Worm (Caenorhabditis elegans) whole organism, L2 larva: ENCODE data around the gene grl-10.

Experiments
- C34F6.9 ChIP-seq: fragments of 150-350 bp; optimal IDR thresholded peaks from 2 replicates; lab custom pipeline; 2014; ENCODE audit warnings: missing biosample characterization, missing genetic modification characterization
- F13H6.1 ChIP-seq: sonication (generic microtip); optimal IDR thresholded peaks from 2 replicates; lab custom pipeline; 2016; ENCODE audit warnings: missing genetic modification characterization, missing compliant biosample characterization
- R02D3.7 ChIP-seq: fragments of 150-350 bp; optimal IDR thresholded peaks from 2 replicates; lab custom pipeline; 2014; ENCODE audit warnings: missing biosample characterization, missing genetic modification characterization
- Y55F3AM.14 ChIP-seq: fragments of 200-800 bp; sonication (Bioruptor generic); optimal IDR thresholded peaks from 2 replicates; lab custom pipeline; 2018; ENCODE audit warnings: mild to moderate bottlenecking, missing genetic modification characterization, missing compliant biosample characterization
- alr-1 ChIP-seq: fragments of 150-350 bp; optimal IDR thresholded peaks from 2 replicates; lab custom pipeline; 2014; ENCODE audit warnings: missing biosample characterization, missing genetic modification characterization
- aly-2 ChIP-seq: fragments of 150-350 bp; optimal IDR thresholded peaks from 2 replicates; lab custom pipeline; 2014; ENCODE audit warnings: missing biosample characterization, missing genetic modification characterization
- ama-1 ChIP-seq: fragments of 150-350 bp; optimal IDR thresholded peaks from 2 replicates; lab custom pipeline; 2018; ENCODE audit warnings: inconsistent platforms
- blmp-1 ChIP-seq: sonication (generic microtip); optimal IDR thresholded peaks from 2 replicates; lab custom pipeline; 2017; ENCODE audit warnings: missing genetic modification characterization, mild to moderate bottlenecking, missing compliant biosample characterization, antibody characterized with exemption, moderate library complexity; ENCODE audit not compliant: insufficient read depth
- ceh-16 ChIP-seq: fragments of 150-350 bp; optimal IDR thresholded peaks from 2 replicates; lab custom pipeline; 2014; ENCODE audit warnings: missing biosample characterization, missing genetic modification characterization
- crh-2 ChIP-seq: sonication (generic microtip); optimal IDR thresholded peaks from 2 replicates; lab custom pipeline; 2017; ENCODE audit warnings: missing biosample characterization, missing genetic modification characterization
- dmd-4 ChIP-seq: sonication (generic microtip); optimal IDR thresholded peaks from 2 replicates; lab custom pipeline; 2017; ENCODE audit warnings: missing biosample characterization, missing genetic modification characterization
- egl-27 ChIP-seq: sonication (generic microtip); optimal IDR thresholded peaks from 3 replicates; lab custom pipeline; 2017; ENCODE audit warnings: missing biosample characterization, missing genetic modification reagents, missing genetic modification characterization
- elt-1 ChIP-seq: fragments of 150-350 bp; optimal IDR thresholded peaks from 2 replicates; lab custom pipeline; 2014; ENCODE audit warnings: missing biosample characterization, missing genetic modification characterization
- fos-1 ChIP-seq: fragments of 150-350 bp; optimal IDR thresholded peaks from 2 replicates; lab custom pipeline; 2014; ENCODE audit warnings: missing biosample characterization, missing genetic modification characterization
- gmeb-1 ChIP-seq: fragments of 150-350 bp; optimal IDR thresholded peaks from 2 replicates; lab custom pipeline; 2014; ENCODE audit warnings: missing biosample characterization, missing genetic modification characterization
- lin-11 ChIP-seq: fragments of 150-350 bp; sonication (generic microtip); optimal IDR thresholded peaks from 2 replicates; lab custom pipeline; 2014; ENCODE audit warnings: missing biosample characterization, missing genetic modification characterization, inconsistent platforms, mixed read lengths
- lin-13 ChIP-seq: fragments of 150-350 bp; optimal IDR thresholded peaks from 2 replicates; lab custom pipeline; 2014; ENCODE audit warnings: missing biosample characterization, missing genetic modification reagents, missing genetic modification characterization
- lsy-2 ChIP-seq, 2 experiments: fragments of 150-350 bp in 1 of 2; sonication (generic microtip) in 1 of 2; optimal IDR thresholded peaks; 2 replicates each; lab custom pipeline; 2014 to 2017; ENCODE audit warnings: missing biosample characterization in 2 of 2, missing genetic modification characterization in 2 of 2
- mab-5 ChIP-seq: fragments of 150-350 bp; optimal IDR thresholded peaks from 2 replicates; lab custom pipeline; 2014; ENCODE audit warnings: missing biosample characterization, missing genetic modification characterization
- mdl-1 ChIP-seq, 2 experiments: fragments of 150-350 bp in 1 of 2; sonication (generic microtip) in 1 of 2; optimal IDR thresholded peaks; 2 replicates each; lab custom pipeline; 2017; ENCODE audit warnings: missing biosample characterization in 2 of 2, missing genetic modification characterization in 2 of 2
- nhr-12 ChIP-seq: fragments of 150-350 bp; optimal IDR thresholded peaks from 2 replicates; lab custom pipeline; 2014; ENCODE audit warnings: missing biosample characterization, missing genetic modification characterization
- nhr-129 ChIP-seq: fragments of 150-350 bp; optimal IDR thresholded peaks from 2 replicates; lab custom pipeline; 2014; ENCODE audit warnings: missing biosample characterization, missing genetic modification characterization
- nhr-21 ChIP-seq: fragments of 150-350 bp; optimal IDR thresholded peaks from 2 replicates; lab custom pipeline; 2014; ENCODE audit warnings: missing biosample characterization, missing genetic modification characterization
- nhr-237 ChIP-seq: fragments of 150-350 bp; optimal IDR thresholded peaks from 2 replicates; lab custom pipeline; 2014; ENCODE audit warnings: missing biosample characterization, missing genetic modification characterization
- nhr-25 ChIP-seq: fragments of 150-350 bp; sonication (generic microtip); optimal IDR thresholded peaks from 3 replicates; lab custom pipeline; 2014; ENCODE audit warnings: missing biosample characterization, missing genetic modification characterization
- nhr-6 ChIP-seq: fragments of 150-350 bp; optimal IDR thresholded peaks from 2 replicates; lab custom pipeline; 2014; ENCODE audit warnings: missing biosample characterization, missing genetic modification characterization
- peb-1 ChIP-seq: fragments of 150-350 bp; optimal IDR thresholded peaks from 2 replicates; lab custom pipeline; 2014; ENCODE audit warnings: missing biosample characterization, missing genetic modification characterization
- sem-4 ChIP-seq: fragments of 150-350 bp; optimal IDR thresholded peaks from 2 replicates; lab custom pipeline; 2014; ENCODE audit warnings: missing biosample characterization, missing genetic modification reagents, missing genetic modification characterization
- sma-3 ChIP-seq: sonication (generic microtip); optimal IDR thresholded peaks from 2 replicates; lab custom pipeline; 2016; ENCODE audit warnings: missing genetic modification reagents, missing genetic modification characterization, missing compliant biosample characterization
- sma-9 ChIP-seq, 2 experiments: fragments of 150-350 bp in 1 of 2; sonication (generic microtip) in 1 of 2; optimal IDR thresholded peaks; 2 replicates each; lab custom pipeline; 2014 to 2016; ENCODE audit warnings: missing genetic modification characterization in 2 of 2, mild to moderate bottlenecking in 1 of 2, missing biosample characterization in 1 of 2, missing compliant biosample characterization in 1 of 2, missing genetic modification reagents in 1 of 2, moderate library complexity in 1 of 2
- snpc-4 ChIP-seq: fragments of 150-350 bp; optimal IDR thresholded peaks from 2 replicates; lab custom pipeline; 2014; ENCODE audit warnings: missing biosample characterization, missing genetic modification characterization
- unc-55 ChIP-seq: fragments of 150-350 bp; sonication (generic microtip); optimal IDR thresholded peaks from 3 replicates; lab custom pipeline; 2014; ENCODE audit warnings: missing biosample characterization, missing genetic modification reagents, missing genetic modification characterization
- unc-62 ChIP-seq: fragments of 150-350 bp; optimal IDR thresholded peaks from 2 replicates; lab custom pipeline; 2014; ENCODE audit warnings: missing biosample characterization, missing genetic modification reagents, missing genetic modification characterization
- zag-1 ChIP-seq: fragments of 150-350 bp; optimal IDR thresholded peaks from 2 replicates; lab custom pipeline; 2014; ENCODE audit warnings: missing biosample characterization, missing genetic modification characterization
- ztf-4 ChIP-seq: fragments of 150-350 bp; optimal IDR thresholded peaks from 2 replicates; lab custom pipeline; 2014; ENCODE audit warnings: missing biosample characterization, missing genetic modification characterization

The grl-10 gene

ce11 chrV:7728003-7728678 is 46.2 kb upstream of the grl-10 start (continued):
- no peak for TF ChIP-seq nhr-6 (tag; lab: Kevin White, UChicago)
- TF ChIP-seq ztf-4 (tag; lab: Kevin White, UChicago) = peak; percentile 67
- TF ChIP-seq peb-1 = no peak
- no peak for TF ChIP-seq ceh-16 (tag; lab: Kevin White, UChicago)
- TF ChIP-seq sem-4 (tag; lab: Kevin White, UChicago) = peak; percentile 50

DNA sequence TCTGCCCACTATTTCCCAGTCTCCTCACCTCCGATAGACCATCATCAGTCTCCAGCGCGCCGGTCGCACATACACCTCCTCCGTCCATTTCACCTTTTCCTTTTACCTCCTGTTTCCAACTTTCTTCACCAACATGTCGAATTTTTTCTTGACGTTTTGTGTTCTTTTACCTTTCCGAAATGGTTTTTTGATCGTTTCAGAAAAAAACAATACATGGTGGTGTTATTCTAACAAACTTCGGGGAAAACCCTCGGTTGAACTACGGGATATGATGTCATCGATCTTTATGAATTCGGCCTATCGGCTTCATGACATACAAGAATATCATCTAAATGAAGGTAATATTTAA is 45.7 kb upstream of the grl-10 start, which contains the start of gene Y97E10C.1:
Y97E10C.1 (plus strand) TSS at position 201 of the 349 bp plus-strand sequence.
- no peak for TF ChIP-seq nhr-6 (tag; lab: Kevin White, UChicago)
- TF ChIP-seq F13H6.1 = no peak
- no peak for TF ChIP-seq aly-2 (tag; lab: Kevin White, UChicago)
- TF ChIP-seq egl-27 = no peak
- TF ChIP-seq crh-2 (tag; lab: Kevin White, UChicago) = no peak
- no peak for TF ChIP-seq peb-1
- no peak for TF ChIP-seq lin-13 (GFP tag; lab: Kevin White, UChicago)
- TF ChIP-seq, all 48 proteins: peak for 0

DNA sequence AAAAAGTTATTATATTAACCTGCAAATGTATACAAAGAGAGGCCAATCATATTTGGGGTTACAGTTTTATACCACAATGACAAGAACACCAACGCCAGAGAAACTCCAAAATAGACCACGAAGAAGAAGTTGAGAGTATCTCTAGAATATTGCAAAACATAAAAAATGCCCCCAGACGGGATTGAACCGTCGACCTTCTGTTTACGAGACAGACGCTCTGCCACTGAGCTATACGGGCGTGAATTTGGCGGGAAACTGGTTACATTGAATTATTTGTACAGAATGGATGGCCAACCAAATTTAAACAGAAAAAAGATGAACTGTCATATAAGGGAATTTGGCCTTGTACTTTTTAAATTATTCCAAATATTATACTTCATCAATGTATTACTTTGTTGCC is 43.9 kb upstream of the grl-10 start:
- TF ChIP-seq F13H6.1 = peak; percentile 68
- peak; percentile 44 for TF ChIP-seq lin-13 (GFP tag; lab: Kevin White, UChicago)
- TF ChIP-seq gmeb-1 = peak; percentile 42
- TF ChIP-seq R02D3.7 (tag; lab: Kevin White, UChicago) = no peak
- TF ChIP-seq zag-1 (tag; lab: Kevin White, UChicago) = no peak
- TF ChIP-seq C34F6.9 (tag; lab: Kevin White, UChicago) = peak; percentile 15
- TF ChIP-seq sma-9 (GFP tag; optimal IDR thresholded peaks at IDR 0.05; lab: Kevin White, UChicago) = peak; percentile 42
- no peak for TF ChIP-seq sma-9 (tag; optimal IDR thresholded peaks at IDR 0.05; lab: Kevin White, UChicago)
- peak; percentile 63 for TF ChIP-seq fos-1 (tag; lab: Kevin White, UChicago)
- TF ChIP-seq ztf-4 (tag; lab: Kevin White, UChicago) = peak; percentile 63
- no peak for TF ChIP-seq elt-1 (tag; lab: Kevin White, UChicago)
- TF ChIP-seq nhr-21 (tag; lab: Kevin White, UChicago) = peak; percentile 49
- no peak for TF ChIP-seq lin-11 (tag; lab: Kevin White, UChicago)
- peak; percentile 24 for TF ChIP-seq unc-55 (GFP tag; lab: Kevin White, UChicago)
- TF ChIP-seq ama-1 (lab: Kevin White, UChicago) = peak; percentile 61
- no peak for TF ChIP-seq egl-27
- TF ChIP-seq crh-2 (tag; lab: Kevin White, UChicago) = peak; percentile 68
- no peak for TF ChIP-seq snpc-4 (tag; lab: Kevin White, UChicago)
- TF ChIP-seq sma-3 (GFP tag; lab: Kevin White, UChicago) = peak; percentile 57
- peak; percentile 57 for TF ChIP-seq Y55F3AM.14 (GFP tag; lab: Kevin White, UChicago)
- peak; percentile 19 for TF ChIP-seq sem-4 (tag; lab: Kevin White, UChicago)
- TF ChIP-seq nhr-237 (tag; lab: Kevin White, UChicago) = no peak
- TF ChIP-seq lsy-2 (tag; optimal IDR thresholded peaks at IDR 0.05; lab: Kevin White, UChicago) = peak in 1 of 2 experiments; percentile 52
- TF ChIP-seq unc-62 (GFP tag; lab: Kevin White, UChicago) = no peak
- TF ChIP-seq nhr-129 = peak; percentile 67
- TF ChIP-seq mdl-1 (tag; optimal IDR thresholded peaks at IDR 0.05; lab: Kevin White, UChicago) = no peak
- TF ChIP-seq nhr-25 (tag; lab: Kevin White, UChicago) = peak; percentile 46
- no peak for TF ChIP-seq blmp-1 (tag; lab: Kevin White, UChicago)
- TF ChIP-seq nhr-6 (tag; lab: Kevin White, UChicago) = peak; percentile 20

- TF ChIP-seq lin-13 (GFP tag; lab: Kevin White, UChicago) (peak; percentile 20), ceh-16 (tag; lab: Kevin White, UChicago) (peak; percentile 4), mab-5 (tag; lab: Kevin White, UChicago) (no peak)
These were observed 41.0 kb upstream of the grl-10 start for ce11 chrV:7733240-7733765.

- TF ChIP-seq sma-9 (GFP tag; optimal IDR thresholded peaks at IDR 0.05; lab: Kevin White, UChicago) = peak; percentile 41
- TF ChIP-seq sma-9 (tag; optimal IDR thresholded peaks at IDR 0.05; lab: Kevin White, UChicago) = no peak
- peak; percentile 92 for TF ChIP-seq gmeb-1
- TF ChIP-seq alr-1 (tag; lab: Kevin White, UChicago) = no peak
- peak; percentile 51 to 72 for TF ChIP-seq lsy-2 (tag; optimal IDR thresholded peaks at IDR 0.05; lab: Kevin White, UChicago)
- no peak for TF ChIP-seq nhr-237 (tag; lab: Kevin White, UChicago)
- peak; percentile 4 for TF ChIP-seq zag-1 (tag; lab: Kevin White, UChicago)
- peak; percentile 42 for TF ChIP-seq fos-1 (tag; lab: Kevin White, UChicago)
- TF ChIP-seq nhr-21 (tag; lab: Kevin White, UChicago) = peak; percentile 46
- peak; percentile 39 for TF ChIP-seq crh-2 (tag; lab: Kevin White, UChicago)
- peak; percentile 80 for TF ChIP-seq unc-55 (GFP tag; lab: Kevin White, UChicago)
- TF ChIP-seq mdl-1 (tag; optimal IDR thresholded peaks at IDR 0.05; lab: Kevin White, UChicago) = peak in 1 of 2 experiments; percentile 51
- peak; percentile 21 for TF ChIP-seq sma-3 (GFP tag; lab: Kevin White, UChicago)
- peak; percentile 48 for TF ChIP-seq lin-11 (tag; lab: Kevin White, UChicago)
- peak; percentile 58 for TF ChIP-seq lin-13 (GFP tag; lab: Kevin White, UChicago)
- TF ChIP-seq C34F6.9 (tag; lab: Kevin White, UChicago) = peak; percentile 78
- TF ChIP-seq nhr-129 = peak; percentile 40
- TF ChIP-seq peb-1 = no peak
- TF ChIP-seq egl-27 = peak; percentile 7
- TF ChIP-seq ama-1 (lab: Kevin White, UChicago) = peak; percentile 42
- TF ChIP-seq dmd-4 = no peak
- no peak for TF ChIP-seq nhr-12
- TF ChIP-seq F13H6.1 = peak; percentile 53
- TF ChIP-seq ceh-16 (tag; lab: Kevin White, UChicago) = no peak
- peak; percentile 53 for TF ChIP-seq snpc-4 (tag; lab: Kevin White, UChicago)
- no peak for TF ChIP-seq elt-1 (tag; lab: Kevin White, UChicago)
- TF ChIP-seq, all 48 proteins: peak for 18
These were observed 39.4 kb upstream of the grl-10 start, which contains the start of gene clic-1 for ce11 chrV:7734909-7735308. clic-1 (minus strand) TSS chrV:7734911.
